Fruit fly (Drosophila melanogaster) whole organism, embryonic: ENCODE measurements around the gene CG33946.

Experiments
- CG10147 ChIP-seq: fragments of 200-800 bp; sonication (Bioruptor generic); optimal IDR thresholded peaks from 2 replicates; lab custom pipeline; 2019; ENCODE audit warnings: missing biosample characterization, mild to moderate bottlenecking, missing genetic modification characterization, moderate library complexity
- CG14710 ChIP-seq: fragments of 200-800 bp; sonication (Bioruptor generic); optimal IDR thresholded peaks from 3 replicates; lab custom pipeline; 2019; ENCODE audit warnings: missing biosample characterization, mild to moderate bottlenecking, missing genetic modification characterization, moderate library complexity
- CG16779 ChIP-seq: fragments of 200-800 bp; sonication (Bioruptor generic); IDR thresholded peaks from 2 replicates; pipeline ENCODE4 v1.3.6; 2022; ENCODE audit warnings: missing biosample characterization, missing genetic modification characterization
- CG17802 ChIP-seq: fragments of 200-800 bp; sonication (Bioruptor generic); optimal IDR thresholded peaks from 2 replicates; lab custom pipeline; 2018; ENCODE audit warnings: missing biosample characterization, mild to moderate bottlenecking, missing genetic modification characterization, moderate library complexity
- CG18262 ChIP-seq: fragments of 200-800 bp; optimal IDR thresholded peaks from 3 replicates; lab custom pipeline; 2019; ENCODE audit warnings: missing biosample characterization, mild to moderate bottlenecking, missing genetic modification characterization, moderate library complexity
- CG1832 ChIP-seq: fragments of 200-800 bp; sonication (Bioruptor generic); optimal IDR thresholded peaks from 2 replicates; lab custom pipeline; 2017; ENCODE audit warnings: missing biosample characterization, mild to moderate bottlenecking, missing genetic modification characterization, inconsistent platforms
- CG30431 ChIP-seq: fragments of 200-800 bp; sonication (Bioruptor generic); optimal IDR thresholded peaks from 2 replicates; lab custom pipeline; 2017; ENCODE audit warnings: missing biosample characterization, missing genetic modification characterization
- CG31441 ChIP-seq: fragments of 200-800 bp; sonication (Bioruptor generic); IDR thresholded peaks from 2 replicates; pipeline ENCODE4 v1.3.6; 2022; ENCODE audit warnings: missing biosample characterization, missing genetic modification characterization
- CG33213 ChIP-seq: fragments of 200-800 bp; sonication (Bioruptor generic); optimal IDR thresholded peaks from 3 replicates; lab custom pipeline; 2016; ENCODE audit warnings: missing biosample characterization, missing genetic modification characterization
- CG33557 ChIP-seq: fragments of 200-800 bp; sonication (Bioruptor generic); optimal IDR thresholded peaks from 2 replicates; lab custom pipeline; 2019; ENCODE audit warnings: missing biosample characterization, mild to moderate bottlenecking, missing genetic modification characterization, moderate library complexity
- CG3407 ChIP-seq: fragments of 200-800 bp; sonication (Bioruptor generic); optimal IDR thresholded peaks from 2 replicates; lab custom pipeline; 2018; ENCODE audit warnings: missing biosample characterization, mild to moderate bottlenecking, missing genetic modification characterization
- CG4282 ChIP-seq: fragments of 200-800 bp; sonication (Bioruptor generic); optimal IDR thresholded peaks from 2 replicates; lab custom pipeline; 2016; ENCODE audit warnings: missing biosample characterization, missing genetic modification characterization
- CG6254 ChIP-seq: fragments of 200-800 bp; sonication (Bioruptor generic); optimal IDR thresholded peaks from 3 replicates; lab custom pipeline; 2017; ENCODE audit warnings: mild to moderate bottlenecking, missing biosample characterization, missing genetic modification reagents, missing genetic modification characterization
- CG7357 ChIP-seq: fragments of 200-800 bp; sonication (Bioruptor generic); IDR thresholded peaks from 3 replicates; pipeline ENCODE4 v1.3.6; 2022; ENCODE audit warnings: missing biosample characterization, missing genetic modification characterization
- CG7745 ChIP-seq: fragments of 200-800 bp; sonication (Bioruptor generic); optimal IDR thresholded peaks from 2 replicates; lab custom pipeline; 2018; ENCODE audit warnings: missing biosample characterization, mild to moderate bottlenecking, missing genetic modification characterization, moderate library complexity
- CG7928 ChIP-seq: fragments of 200-800 bp; sonication (Bioruptor generic); optimal IDR thresholded peaks from 2 replicates; lab custom pipeline; 2017; ENCODE audit warnings: missing biosample characterization, mild to moderate bottlenecking, missing genetic modification characterization
- Dad ChIP-seq: fragments of 200-800 bp; sonication (Bioruptor generic); optimal IDR thresholded peaks from 3 replicates; lab custom pipeline; 2016; ENCODE audit warnings: missing biosample characterization, missing genetic modification characterization
- Doc3 ChIP-seq: fragments of 200-800 bp; sonication (Bioruptor generic); IDR thresholded peaks from 3 replicates; pipeline ENCODE4 v1.3.6; 2022; ENCODE audit warnings: missing biosample characterization, missing genetic modification characterization; ENCODE audit not compliant: partially characterized antibody
- Dref ChIP-seq: fragments of 200-800 bp; sonication (Bioruptor generic); IDR thresholded peaks from 2 replicates; pipeline ENCODE4 v1.3.6; 2022; ENCODE audit warnings: missing biosample characterization, missing genetic modification characterization
- Nf-YB ChIP-seq: fragments of 200-800 bp; sonication (Bioruptor generic); optimal IDR thresholded peaks from 3 replicates; lab custom pipeline; 2019; ENCODE audit warnings: missing biosample characterization, mild to moderate bottlenecking, missing genetic modification characterization, moderate library complexity
- Six4 ChIP-seq: fragments of 200-800 bp; sonication (Bioruptor generic); optimal IDR thresholded peaks from 2 replicates; lab custom pipeline; 2016; ENCODE audit warnings: missing biosample characterization, missing genetic modification characterization
- Stat92E ChIP-seq, 3 experiments: fragments of >200 bp in 2 of 3; fragments of 200-800 bp in 1 of 3; sonication (Bioruptor generic) in 1 of 3; optimal IDR thresholded peaks; 2 replicates each; lab custom pipeline; 2017 to 2019; ENCODE audit warnings: missing biosample characterization in 3 of 3, missing genetic modification characterization in 3 of 3, mild to moderate bottlenecking in 1 of 3, moderate library complexity in 1 of 3
- Taf1 ChIP-seq: fragments of 200-800 bp; sonication (Bioruptor generic); IDR thresholded peaks from 2 replicates; pipeline ENCODE4 v1.3.6; 2022; ENCODE audit warnings: missing biosample characterization, missing genetic modification characterization
- Usf ChIP-seq: fragments of 200-800 bp; sonication (Bioruptor generic); optimal IDR thresholded peaks from 2 replicates; lab custom pipeline; 2017; ENCODE audit warnings: missing genotype, missing biosample characterization, missing genetic modification characterization
- YL-1 ChIP-seq: fragments of 200-800 bp; sonication (Bioruptor generic); optimal IDR thresholded peaks from 3 replicates; lab custom pipeline; 2017; ENCODE audit warnings: missing biosample characterization, mild to moderate bottlenecking, missing genetic modification characterization
- ac ChIP-seq: fragments of 200-800 bp; sonication (Bioruptor generic); optimal IDR thresholded peaks from 3 replicates; lab custom pipeline; 2017; ENCODE audit warnings: missing biosample characterization, mild to moderate bottlenecking, missing genetic modification characterization
- aop ChIP-seq: fragments of 200-800 bp; sonication (Bioruptor generic); IDR thresholded peaks from 2 replicates; pipeline ENCODE4 v1.3.6; 2022; ENCODE audit warnings: missing biosample characterization, missing genetic modification characterization
- bcd ChIP-seq: fragments of 200-800 bp; sonication (Bioruptor generic); optimal IDR thresholded peaks from 2 replicates; lab custom pipeline; 2017; ENCODE audit warnings: missing biosample characterization, mild to moderate bottlenecking, missing genetic modification characterization
- bsh ChIP-seq, 2 experiments: fragments of 200-800 bp; sonication (Bioruptor generic); optimal IDR thresholded peaks; 2 replicates each; lab custom pipeline; 2017 to 2018; ENCODE audit warnings: mild to moderate bottlenecking in 2 of 2, missing biosample characterization in 2 of 2, missing genetic modification characterization in 2 of 2, moderate library complexity in 1 of 2
- chinmo ChIP-seq: fragments of 200-800 bp; sonication (Bioruptor generic); IDR thresholded peaks from 4 replicates; pipeline ENCODE4 v1.3.6; 2022; ENCODE audit warnings: missing biosample characterization, missing genetic modification characterization; ENCODE audit not compliant: partially characterized antibody
- dmrt99B ChIP-seq: fragments of 200-800 bp; sonication (Bioruptor generic); optimal IDR thresholded peaks from 2 replicates; lab custom pipeline; 2018; ENCODE audit warnings: missing biosample characterization, mild to moderate bottlenecking, missing genetic modification characterization, moderate library complexity
- exex ChIP-seq: fragments of 200-800 bp; sonication (Bioruptor generic); optimal IDR thresholded peaks from 4 replicates; lab custom pipeline; 2018; ENCODE audit warnings: missing biosample characterization, mild to moderate bottlenecking, missing genetic modification characterization, moderate library complexity
- gcm ChIP-seq: fragments of 200-800 bp; sonication (Bioruptor generic); optimal IDR thresholded peaks from 2 replicates; lab custom pipeline; 2019; ENCODE audit warnings: missing biosample characterization, mild to moderate bottlenecking, missing genetic modification characterization, moderate library complexity
- grn ChIP-seq: fragments of 200-800 bp; sonication (Bioruptor generic); optimal IDR thresholded peaks from 3 replicates; lab custom pipeline; 2017; ENCODE audit warnings: missing biosample characterization, missing genetic modification characterization
- hth ChIP-seq: fragments of >200 bp; optimal IDR thresholded peaks from 2 replicates; lab custom pipeline; 2017; ENCODE audit warnings: inconsistent platforms
- mirr ChIP-seq: fragments of 200-800 bp; sonication (Bioruptor generic); optimal IDR thresholded peaks from 3 replicates; lab custom pipeline; 2018; ENCODE audit warnings: missing biosample characterization, mild to moderate bottlenecking, missing genetic modification characterization
- oc ChIP-seq: fragments of 200-800 bp; sonication (Bioruptor generic); optimal IDR thresholded peaks from 2 replicates; lab custom pipeline; 2018; ENCODE audit warnings: missing biosample characterization, mild to moderate bottlenecking, missing genetic modification characterization, moderate library complexity
- pita ChIP-seq: fragments of 200-800 bp; sonication (Bioruptor generic); optimal IDR thresholded peaks from 2 replicates; lab custom pipeline; 2017; ENCODE audit warnings: missing biosample characterization, mild to moderate bottlenecking, missing genetic modification characterization
- psq ChIP-seq: fragments of 200-800 bp; sonication (Bioruptor generic); optimal IDR thresholded peaks from 2 replicates; lab custom pipeline; 2017; ENCODE audit warnings: missing biosample characterization, missing genetic modification characterization
- sd ChIP-seq: fragments of 200-800 bp; sonication (Bioruptor generic); optimal IDR thresholded peaks from 3 replicates; lab custom pipeline; 2018; ENCODE audit warnings: missing biosample characterization, mild to moderate bottlenecking, missing genetic modification characterization, moderate library complexity
- sima ChIP-seq: fragments of 200-800 bp; sonication (Bioruptor generic); optimal IDR thresholded peaks from 2 replicates; lab custom pipeline; 2016; ENCODE audit warnings: missing biosample characterization, missing genetic modification characterization
- stwl ChIP-seq: fragments of 200-800 bp; sonication (Bioruptor generic); optimal IDR thresholded peaks from 3 replicates; lab custom pipeline; 2018; ENCODE audit warnings: missing biosample characterization, mild to moderate bottlenecking, missing genetic modification characterization, moderate library complexity
- tap ChIP-seq: fragments of 200-800 bp; optimal IDR thresholded peaks from 3 replicates; lab custom pipeline; 2019; ENCODE audit warnings: missing biosample characterization, mild to moderate bottlenecking, missing genetic modification characterization, moderate library complexity

CG33946 gene

DNA sequence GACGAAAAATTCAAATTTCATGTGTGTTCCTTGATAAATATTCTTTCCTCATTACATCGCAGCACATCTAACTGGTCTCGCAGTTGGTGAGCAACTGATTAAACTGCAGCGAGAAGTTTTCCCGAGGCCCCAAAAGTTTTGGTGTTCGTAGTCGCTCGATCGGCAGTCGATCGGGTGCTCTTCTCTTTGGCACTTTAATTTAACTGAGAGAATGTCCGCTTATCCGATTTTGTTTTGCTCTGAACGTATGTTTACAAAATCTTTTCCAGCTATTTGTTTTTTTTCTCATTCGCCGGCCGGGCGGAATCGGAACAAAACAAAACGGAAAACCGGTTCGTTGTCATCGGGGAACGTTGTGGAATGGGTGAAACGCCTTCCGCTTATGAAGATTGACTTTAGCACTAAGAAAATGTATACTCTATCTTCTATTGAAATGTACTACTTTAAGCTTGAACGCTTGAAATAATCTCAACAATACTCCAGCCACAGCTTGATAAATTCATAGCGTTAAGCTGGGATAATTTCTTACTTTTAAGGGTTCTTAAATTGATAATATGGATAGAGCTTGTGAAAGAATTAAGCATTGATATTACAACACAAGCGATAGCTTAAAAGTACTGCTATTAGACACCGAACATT is 1.7 kb upstream of the CG33946 start (continued):
- TF ChIP-seq CG3407 (GFP tag; lab: Kevin White, UChicago), result no peak
- TF ChIP-seq ac, result peak; percentile 32
- peak; percentile 29 for TF ChIP-seq oc (tag; lab: Kevin White, UChicago)
- TF ChIP-seq CG17802 (tag; lab: Kevin White, UChicago), result no peak
- no peak for TF ChIP-seq tap (tag; lab: Kevin White, UChicago)
- no peak for TF ChIP-seq CG14710 (tag; lab: Kevin White, UChicago)
- TF ChIP-seq sd (tag; lab: Kevin White, UChicago), result peak; percentile 63
- TF ChIP-seq chinmo (GFP tag; lab: Robert Waterston, UW), result peak; percentile 93
- TF ChIP-seq gcm, result peak; percentile 36
- TF ChIP-seq bsh (GFP tag; optimal IDR thresholded peaks at IDR 0.05; lab: Kevin White, UChicago), result peak in 1 of 2 experiments; percentile 56
- no peak for TF ChIP-seq Six4 (GFP tag; lab: Kevin White, UChicago)
- TF ChIP-seq, all 482 proteins: peak for 71

- TF ChIP-seq CG7745 (tag; lab: Kevin White, UChicago) (no peak), CG1832 (GFP tag; lab: Kevin White, UChicago) (no peak), Taf1 (no peak), Stat92E (GFP tag; optimal IDR thresholded peaks at IDR 0.05; lab: Kevin White, UChicago) (no peak), dmrt99B (tag; lab: Kevin White, UChicago) (no peak), CG30431 (no peak), psq (GFP tag; lab: Kevin White, UChicago) (no peak), Dref (GFP tag; lab: Robert Waterston, UW) (no peak), CG33213 (GFP tag; lab: Kevin White, UChicago) (no peak), CG18262 (tag; lab: Kevin White, UChicago) (no peak), CG10147 (GFP tag; lab: Kevin White, UChicago) (no peak), Usf (GFP tag; lab: Kevin White, UChicago) (no peak), CG4282 (GFP tag; lab: Kevin White, UChicago) (no peak), sima (GFP tag; lab: Kevin White, UChicago) (no peak), CG7928 (GFP tag; lab: Kevin White, UChicago) (no peak), hth (lab: Kevin White, UChicago) (no peak)
Observed at dm6 chr3L:6232261-6232660, 11.9 kb downstream of the CG33946 start, which contains the start of gene CG13299. Gene CG13299 (minus strand): TSS chr3L:6232361.

dm6 chr3L:6233281-6233680 is 12.9 kb downstream of the CG33946 start, which contains the start of gene BG642312:
Gene BG642312 (minus strand): TSS chr3L:6233381.
- no peak for TF ChIP-seq Dad (GFP tag; lab: Kevin White, UChicago)
- TF ChIP-seq CG16779, result no peak
- no peak for TF ChIP-seq CG31441 (GFP tag; lab: Robert Waterston, UW)
- TF ChIP-seq aop, result no peak
- no peak for TF ChIP-seq bcd (GFP tag; lab: Kevin White, UChicago)
- TF ChIP-seq YL-1 (GFP tag; lab: Kevin White, UChicago), result no peak
- no peak for TF ChIP-seq Doc3
- no peak for TF ChIP-seq Nf-YB (GFP tag; lab: Kevin White, UChicago)

DNA sequence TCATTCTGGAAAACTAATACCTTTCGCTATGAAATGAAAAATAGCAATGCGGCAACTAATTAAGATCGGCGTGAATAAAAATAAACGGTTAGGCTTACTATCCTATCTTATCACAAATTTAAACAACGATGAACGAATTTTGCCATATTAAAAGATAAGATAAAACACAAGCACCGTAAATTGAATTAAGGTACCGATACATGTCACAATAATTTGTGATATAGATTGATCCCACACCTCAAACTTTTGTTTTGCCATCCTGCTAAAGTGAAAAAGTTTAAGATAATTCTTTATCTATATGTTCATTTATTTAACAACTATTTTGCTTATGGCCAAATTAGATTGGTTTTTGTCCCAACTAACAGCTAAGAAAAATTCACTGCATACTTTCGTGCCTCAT is 13.7 kb downstream of the CG33946 start, which contains the start of gene CG42714:
Gene CG42714, minus strand, starts transcription at position 22 of the 400 bp plus-strand sequence.
- peak; percentile 95 for TF ChIP-seq mirr (GFP tag; lab: Kevin White, UChicago)
- TF ChIP-seq CG6254 (GFP tag; lab: Kevin White, UChicago), result no peak
- no peak for TF ChIP-seq CG7357
- peak; percentile 44 for TF ChIP-seq grn (GFP tag; lab: Kevin White, UChicago)
- no peak for TF ChIP-seq CG33557
- peak; percentile 84 for TF ChIP-seq exex
- peak; percentile 27 for TF ChIP-seq stwl
- peak; percentile 3 for TF ChIP-seq pita
